Worm (Caenorhabditis elegans): ENCODE measurements around the gene F09F9.3.

Gene F09F9.3

ce11 chrX:4106896-4107505 lies 13.8 kb downstream of the F09F9.3 start, which contains the start of gene R02E4.2:
TSS of gene R02E4.2 (plus strand) at chrX:4107455.
- TF ChIP-seq ama-1 (optimal IDR thresholded peaks at IDR 0.05) (no peak), B0310.2 (tag; optimal IDR thresholded peaks at IDR 0.05) (no peak), scrt-1 (GFP tag; IDR thresholded peaks at IDR 0.05) (no peak), flt-1 (GFP tag; IDR thresholded peaks at IDR 0.05) (no peak), tbx-11 (GFP tag; IDR thresholded peaks at IDR 0.05) (no peak)

ce11 chrX:4104435-4104834 lies 16.4 kb downstream of the F09F9.3 start, which contains the start of gene R02E4.1:
TSS of gene R02E4.1 (minus strand) at chrX:4104535.
- TF ChIP-seq B0310.2 (tag; optimal IDR thresholded peaks at IDR 0.05) (no peak), hnd-1 (tag; optimal IDR thresholded peaks at IDR 0.05) (no peak), ets-7 (tag; optimal IDR thresholded peaks at IDR 0.05) (no peak), flt-1 (GFP tag; IDR thresholded peaks at IDR 0.05) (no peak), hmg-4 (GFP tag; optimal IDR thresholded peaks at IDR 0.05) (no peak), tbx-37 (GFP tag; conservative IDR thresholded peaks at IDR 0.05) (no peak), tra-4 (tag; optimal IDR thresholded peaks at IDR 0.05) (no peak), ceh-13 (GFP tag; optimal IDR thresholded peaks at IDR 0.05) (no peak)

ce11 chrX:4103071-4103470 lies 17.8 kb downstream of the F09F9.3 start:
- TF ChIP-seq hnd-1 (tag; optimal IDR thresholded peaks at IDR 0.05): no peak
- no peak for TF ChIP-seq ceh-13 (GFP tag; optimal IDR thresholded peaks at IDR 0.05)
- TF ChIP-seq F13C5.2 (tag; optimal IDR thresholded peaks at IDR 0.05): no peak
- TF ChIP-seq B0310.2 (tag; optimal IDR thresholded peaks at IDR 0.05): no peak
- TF ChIP-seq ceh-36 (tag; optimal IDR thresholded peaks at IDR 0.05): no peak
- no peak for TF ChIP-seq tbx-37 (GFP tag; conservative IDR thresholded peaks at IDR 0.05)
- TF ChIP-seq scrt-1 (GFP tag; IDR thresholded peaks at IDR 0.05): no peak
- TF ChIP-seq tra-4 (tag; optimal IDR thresholded peaks at IDR 0.05): no peak
- no peak for TF ChIP-seq aly-1 (tag; optimal IDR thresholded peaks at IDR 0.05)
- TF ChIP-seq tbx-11 (GFP tag; IDR thresholded peaks at IDR 0.05): no peak

ce11 chrX:4102075-4102598 lies 18.7 kb downstream of the F09F9.3 start, which contains the start of gene R02E4.3:
TSS of gene R02E4.3 (minus strand) at chrX:4102125.
- TF ChIP-seq scrt-1 (GFP tag; IDR thresholded peaks at IDR 0.05): no peak
- no peak for TF ChIP-seq hmbx-1 (tag; optimal IDR thresholded peaks at IDR 0.05)
- TF ChIP-seq aly-1 (tag; optimal IDR thresholded peaks at IDR 0.05): no peak
- no peak for TF ChIP-seq B0310.2 (tag; optimal IDR thresholded peaks at IDR 0.05)
- no peak for TF ChIP-seq ama-1 (optimal IDR thresholded peaks at IDR 0.05)
- TF ChIP-seq ceh-13 (GFP tag; optimal IDR thresholded peaks at IDR 0.05): no peak
- no peak for TF ChIP-seq flt-1 (GFP tag; IDR thresholded peaks at IDR 0.05)
- TF ChIP-seq ets-7 (tag; optimal IDR thresholded peaks at IDR 0.05): no peak
- TF ChIP-seq sea-1 (GFP tag; conservative IDR thresholded peaks at IDR 0.05): no peak
- no peak for TF ChIP-seq pes-1 (GFP tag; IDR thresholded peaks at IDR 0.05)
- TF ChIP-seq tbx-11 (GFP tag; IDR thresholded peaks at IDR 0.05): no peak
- TF ChIP-seq ceh-36 (tag; optimal IDR thresholded peaks at IDR 0.05): no peak

- TF ChIP-seq sea-1 (GFP tag; conservative IDR thresholded peaks at IDR 0.05) (no peak), B0310.2 (tag; optimal IDR thresholded peaks at IDR 0.05) (no peak), F13C5.2 (tag; optimal IDR thresholded peaks at IDR 0.05) (no peak), tbx-37 (GFP tag; conservative IDR thresholded peaks at IDR 0.05) (no peak), scrt-1 (GFP tag; IDR thresholded peaks at IDR 0.05) (no peak), hmg-4 (GFP tag; optimal IDR thresholded peaks at IDR 0.05) (no peak), hnd-1 (tag; optimal IDR thresholded peaks at IDR 0.05) (no peak), flt-1 (GFP tag; IDR thresholded peaks at IDR 0.05) (no peak)
These were observed 19.6 kb downstream of the F09F9.3 start for ce11 chrX:4101213-4101612.

ce11 chrX:4100473-4100872 lies 20.4 kb downstream of the F09F9.3 start, which contains the start of gene clh-4:
TSS of gene clh-4 (minus strand) at chrX:4100573.
- TF ChIP-seq pes-1 (GFP tag; IDR thresholded peaks at IDR 0.05) (no peak), hnd-1 (tag; optimal IDR thresholded peaks at IDR 0.05) (no peak), hmg-4 (GFP tag; optimal IDR thresholded peaks at IDR 0.05) (no peak), hmbx-1 (tag; optimal IDR thresholded peaks at IDR 0.05) (no peak), B0310.2 (tag; optimal IDR thresholded peaks at IDR 0.05) (no peak), tbx-11 (GFP tag; IDR thresholded peaks at IDR 0.05) (no peak), F13C5.2 (tag; optimal IDR thresholded peaks at IDR 0.05) (no peak), tbx-37 (GFP tag; conservative IDR thresholded peaks at IDR 0.05) (no peak), scrt-1 (GFP tag; IDR thresholded peaks at IDR 0.05) (no peak), sea-1 (GFP tag; conservative IDR thresholded peaks at IDR 0.05) (no peak), aly-1 (tag; optimal IDR thresholded peaks at IDR 0.05) (no peak), ama-1 (optimal IDR thresholded peaks at IDR 0.05) (no peak), tra-4 (tag; optimal IDR thresholded peaks at IDR 0.05) (no peak), flt-1 (GFP tag; IDR thresholded peaks at IDR 0.05) (no peak), ets-7 (tag; optimal IDR thresholded peaks at IDR 0.05) (no peak), ceh-13 (GFP tag; optimal IDR thresholded peaks at IDR 0.05) (no peak), ceh-36 (tag; optimal IDR thresholded peaks at IDR 0.05) (no peak)

ce11 chrX:4094979-4095378 lies 25.9 kb downstream of the F09F9.3 start:
- TF ChIP-seq ceh-13 (GFP tag; optimal IDR thresholded peaks at IDR 0.05) (no peak), tbx-37 (GFP tag; conservative IDR thresholded peaks at IDR 0.05) (no peak), pes-1 (GFP tag; IDR thresholded peaks at IDR 0.05) (no peak), hmg-4 (GFP tag; optimal IDR thresholded peaks at IDR 0.05) (no peak), aly-1 (tag; optimal IDR thresholded peaks at IDR 0.05) (no peak), hnd-1 (tag; optimal IDR thresholded peaks at IDR 0.05) (no peak)

ce11 chrX:4088943-4089342 lies 31.9 kb downstream of the F09F9.3 start:
- no peak for TF ChIP-seq ama-1 (optimal IDR thresholded peaks at IDR 0.05)
- TF ChIP-seq tra-4 (tag; optimal IDR thresholded peaks at IDR 0.05): no peak
- TF ChIP-seq hmbx-1 (tag; optimal IDR thresholded peaks at IDR 0.05): no peak
- no peak for TF ChIP-seq ceh-36 (tag; optimal IDR thresholded peaks at IDR 0.05)
- TF ChIP-seq scrt-1 (GFP tag; IDR thresholded peaks at IDR 0.05): no peak
- TF ChIP-seq sea-1 (GFP tag; conservative IDR thresholded peaks at IDR 0.05): no peak
- no peak for TF ChIP-seq aly-1 (tag; optimal IDR thresholded peaks at IDR 0.05)
- TF ChIP-seq hnd-1 (tag; optimal IDR thresholded peaks at IDR 0.05): no peak
- no peak for TF ChIP-seq ceh-13 (GFP tag; optimal IDR thresholded peaks at IDR 0.05)
- no peak for TF ChIP-seq tbx-37 (GFP tag; conservative IDR thresholded peaks at IDR 0.05)
- no peak for TF ChIP-seq hmg-4 (GFP tag; optimal IDR thresholded peaks at IDR 0.05)
- TF ChIP-seq tbx-11 (GFP tag; IDR thresholded peaks at IDR 0.05): no peak
- no peak for TF ChIP-seq ets-7 (tag; optimal IDR thresholded peaks at IDR 0.05)
- no peak for TF ChIP-seq flt-1 (GFP tag; IDR thresholded peaks at IDR 0.05)
- TF ChIP-seq F13C5.2 (tag; optimal IDR thresholded peaks at IDR 0.05): no peak
- TF ChIP-seq pes-1 (GFP tag; IDR thresholded peaks at IDR 0.05): no peak
- no peak for TF ChIP-seq B0310.2 (tag; optimal IDR thresholded peaks at IDR 0.05)
